Fruit fly (Drosophila melanogaster) whole organism, adult: ENCODE data around the gene CG44521.
A peak's percentile ranks its signal among the peaks of the same experiment; 100 is the strongest.

Experiments
- CG11617 ChIP-seq: fragments of 200-800 bp; sonication (Bioruptor generic); optimal IDR thresholded peaks from 2 replicates; lab custom pipeline; 2017; ENCODE audit warnings: mild to moderate bottlenecking, missing biosample characterization, missing genetic modification reagents, missing genetic modification characterization
- CG12768 ChIP-seq: fragments of 200-800 bp; sonication (Bioruptor generic); optimal IDR thresholded peaks from 2 replicates; lab custom pipeline; 2017; ENCODE audit warnings: missing biosample characterization, missing genetic modification characterization, mild to moderate bottlenecking, moderate library complexity, missing genetic modification reagents
- CG14711 ChIP-seq: fragments of 200-800 bp; sonication (Bioruptor generic); optimal IDR thresholded peaks from 2 replicates; lab custom pipeline; 2018; ENCODE audit warnings: missing biosample characterization, mild to moderate bottlenecking, missing genetic modification characterization, moderate library complexity
- CG1620 ChIP-seq: fragments of 200-800 bp; sonication (Bioruptor generic); optimal IDR thresholded peaks from 2 replicates; lab custom pipeline; 2016; ENCODE audit warnings: missing biosample characterization, missing genetic modification characterization
- CG33017 ChIP-seq: fragments of 200-800 bp; sonication (Bioruptor generic); optimal IDR thresholded peaks from 2 replicates; lab custom pipeline; 2018; ENCODE audit warnings: missing biosample characterization, mild to moderate bottlenecking, missing genetic modification characterization, moderate library complexity
- CG5204 ChIP-seq: fragments of 200-800 bp; sonication (Bioruptor generic); optimal IDR thresholded peaks from 2 replicates; lab custom pipeline; 2016; ENCODE audit warnings: missing biosample characterization, missing genetic modification characterization
- CG7045 ChIP-seq: fragments of 200-800 bp; sonication (Bioruptor generic); optimal IDR thresholded peaks from 2 replicates; lab custom pipeline; 2017; ENCODE audit warnings: missing biosample characterization, mild to moderate bottlenecking, missing genetic modification characterization
- CG7101 ChIP-seq: fragments of 200-800 bp; sonication (Bioruptor generic); optimal IDR thresholded peaks from 2 replicates; lab custom pipeline; 2018; ENCODE audit warnings: missing biosample characterization, mild to moderate bottlenecking, missing genetic modification characterization, moderate library complexity
- Clk ChIP-seq: fragments of 200-800 bp; sonication (Bioruptor generic); optimal IDR thresholded peaks from 2 replicates; lab custom pipeline; 2017; ENCODE audit warnings: missing biosample characterization, missing genetic modification characterization
- Crg-1 ChIP-seq: fragments of 200-800 bp; sonication (Bioruptor generic); optimal IDR thresholded peaks from 2 replicates; lab custom pipeline; 2016; ENCODE audit warnings: missing biosample characterization, missing genetic modification characterization
- Hr96 ChIP-seq: fragments of 200-800 bp; sonication (Bioruptor generic); optimal IDR thresholded peaks from 2 replicates; lab custom pipeline; 2016; ENCODE audit warnings: missing biosample characterization, missing genetic modification characterization
- Mnt ChIP-seq: fragments of 200-800 bp; sonication (Bioruptor generic); optimal IDR thresholded peaks from 2 replicates; lab custom pipeline; 2016; ENCODE audit warnings: missing biosample characterization, mild to moderate bottlenecking, missing genetic modification characterization
- bab1 ChIP-seq: fragments of 200-800 bp; sonication (Bioruptor generic); optimal IDR thresholded peaks from 3 replicates; lab custom pipeline; 2019; ENCODE audit warnings: missing biosample characterization, mild to moderate bottlenecking, missing genetic modification characterization, moderate library complexity
- cic ChIP-seq: fragments of 200-800 bp; sonication (Bioruptor generic); optimal IDR thresholded peaks from 2 replicates; lab custom pipeline; 2017; ENCODE audit warnings: missing biosample characterization, mild to moderate bottlenecking, missing genetic modification characterization, moderate library complexity
- cnc ChIP-seq, 2 experiments: fragments of >200 bp; optimal IDR thresholded peaks; 2 replicates each; lab custom pipeline; 2017
- kay ChIP-seq: fragments of 200-800 bp; sonication (Bioruptor generic); peaks from one replicate; lab custom pipeline; 2016; ENCODE audit warnings: missing biosample characterization, missing genetic modification characterization, borderline replicate concordance
- ovo ChIP-seq: fragments of 200-800 bp; sonication (Bioruptor generic); optimal IDR thresholded peaks from 2 replicates; lab custom pipeline; 2016; ENCODE audit warnings: missing biosample characterization, missing genetic modification characterization
- pad ChIP-seq: fragments of 200-800 bp; sonication (Bioruptor generic); optimal IDR thresholded peaks from 3 replicates; lab custom pipeline; 2017; ENCODE audit warnings: missing biosample characterization, missing genetic modification characterization, mild to moderate bottlenecking, moderate library complexity, missing genetic modification reagents
- tj ChIP-seq: fragments of 200-800 bp; sonication (Bioruptor generic); optimal IDR thresholded peaks from 3 replicates; lab custom pipeline; 2017; ENCODE audit warnings: missing biosample characterization, mild to moderate bottlenecking, missing genetic modification characterization, moderate library complexity
- toe ChIP-seq: fragments of 200-800 bp; sonication (Bioruptor generic); optimal IDR thresholded peaks from 2 replicates; lab custom pipeline; 2016; ENCODE audit warnings: missing biosample characterization, missing genetic modification characterization

The CG44521 gene

dm6 chr3L:5713031-5713430 lies at the start of gene CG44521:
Gene CG44521 (plus strand): TSS chr3L:5713331.
- TF ChIP-seq bab1: no peak
- TF ChIP-seq CG12768 (GFP tag; lab: Kevin White, UChicago): no peak
- TF ChIP-seq CG7101 (tag; lab: Kevin White, UChicago): no peak
- TF ChIP-seq ovo: no peak
- no peak for TF ChIP-seq CG11617 (GFP tag; lab: Kevin White, UChicago)

- TF ChIP-seq cic (GFP tag; lab: Kevin White, UChicago): no peak
- no peak for TF ChIP-seq Crg-1 (GFP tag; lab: Kevin White, UChicago)
- no peak for TF ChIP-seq CG14711 (tag; lab: Kevin White, UChicago)
- peak; percentile 67 for TF ChIP-seq kay (GFP tag; lab: Kevin White, UChicago)
- TF ChIP-seq CG7101 (tag; lab: Kevin White, UChicago): no peak
Measured at dm6 chr3L:5663876-5664718, 49.0 kb upstream of the CG44521 start, which contains the start of gene CG46320. Gene CG46320 (plus strand): TSS chr3L:5664121.

- TF ChIP-seq CG14711 (tag; lab: Kevin White, UChicago) (no peak), Clk (GFP tag; lab: Kevin White, UChicago) (no peak), cic (GFP tag; lab: Kevin White, UChicago) (no peak), CG7045 (GFP tag; lab: Kevin White, UChicago) (no peak), CG5204 (GFP tag; lab: Kevin White, UChicago) (no peak), cnc (optimal IDR thresholded peaks at IDR 0.05; lab: Kevin White, UChicago) (no peak), Mnt (no peak), CG11617 (GFP tag; lab: Kevin White, UChicago) (no peak), toe (GFP tag; lab: Kevin White, UChicago) (no peak), CG12768 (GFP tag; lab: Kevin White, UChicago) (no peak), kay (GFP tag; lab: Kevin White, UChicago) (no peak), Hr96 (no peak), ovo (no peak), CG1620 (GFP tag; lab: Kevin White, UChicago) (no peak), CG33017 (tag; lab: Kevin White, UChicago) (no peak), pad (GFP tag; lab: Kevin White, UChicago) (no peak), Crg-1 (GFP tag; lab: Kevin White, UChicago) (no peak), bab1 (no peak), tj (GFP tag; lab: Kevin White, UChicago) (no peak), CG7101 (tag; lab: Kevin White, UChicago) (no peak)
Measured at dm6 chr3L:5664719-5664973, 48.5 kb upstream of the CG44521 start.

- TF ChIP-seq ovo: no peak
- TF ChIP-seq CG11617 (GFP tag; lab: Kevin White, UChicago): no peak
- no peak for TF ChIP-seq bab1
- peak; percentile 22 for TF ChIP-seq CG12768 (GFP tag; lab: Kevin White, UChicago)
Measured at dm6 chr3L:5665434-5665833, 47.7 kb upstream of the CG44521 start.

- TF ChIP-seq cic (GFP tag; lab: Kevin White, UChicago) (no peak), CG14711 (tag; lab: Kevin White, UChicago) (no peak), tj (GFP tag; lab: Kevin White, UChicago) (no peak), CG5204 (GFP tag; lab: Kevin White, UChicago) (no peak), Mnt (no peak), cnc (optimal IDR thresholded peaks at IDR 0.05; lab: Kevin White, UChicago) (no peak), CG33017 (tag; lab: Kevin White, UChicago) (no peak), toe (GFP tag; lab: Kevin White, UChicago) (no peak), bab1 (no peak), ovo (no peak), Hr96 (no peak)
Measured at dm6 chr3L:5666787-5667186, 46.3 kb upstream of the CG44521 start.

- no peak for TF ChIP-seq CG12768 (GFP tag; lab: Kevin White, UChicago)
- TF ChIP-seq pad (GFP tag; lab: Kevin White, UChicago): no peak
- no peak for TF ChIP-seq Clk (GFP tag; lab: Kevin White, UChicago)
- no peak for TF ChIP-seq Hr96
- TF ChIP-seq toe (GFP tag; lab: Kevin White, UChicago): no peak
- TF ChIP-seq bab1: no peak
Measured at dm6 chr3L:5678241-5678905, 34.8 kb upstream of the CG44521 start.

- TF ChIP-seq CG33017 (tag; lab: Kevin White, UChicago) (no peak), CG5204 (GFP tag; lab: Kevin White, UChicago) (no peak), ovo (no peak), bab1 (no peak), CG12768 (GFP tag; lab: Kevin White, UChicago) (no peak), Crg-1 (GFP tag; lab: Kevin White, UChicago) (no peak)
Measured at dm6 chr3L:5686274-5686673, 26.9 kb upstream of the CG44521 start.
